Worm (Caenorhabditis elegans): ENCODE measurements around the gene F09B12.7.

DNA sequence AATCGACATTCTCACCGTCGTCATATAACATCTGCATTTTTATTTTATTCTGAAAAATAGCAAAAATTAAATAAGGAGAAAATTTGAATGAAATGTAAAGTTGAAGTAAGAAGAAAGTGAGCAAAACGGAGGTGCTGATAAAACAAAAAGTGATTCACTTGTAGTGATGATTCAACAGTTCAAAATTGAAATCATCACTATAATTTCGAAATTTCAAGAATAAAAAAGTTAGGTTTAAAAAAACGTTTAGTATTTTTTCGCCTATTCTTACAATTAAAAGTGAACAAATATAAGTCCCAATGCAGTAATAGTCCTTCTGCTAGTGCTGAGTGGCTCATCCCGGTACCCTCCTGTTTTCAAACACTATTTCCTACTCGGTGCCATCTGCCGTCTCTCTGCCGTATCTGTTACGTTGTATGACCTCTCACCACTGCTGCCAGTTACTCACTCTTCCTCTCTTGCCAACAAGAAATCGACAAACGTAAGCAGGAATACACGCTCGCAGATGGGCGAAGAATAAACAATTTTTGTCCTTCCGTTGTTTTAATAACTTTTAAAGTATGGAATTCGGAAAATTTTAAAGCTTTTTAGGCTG lies 5.6 kb upstream of the F09B12.7 start, which contains the start of gene dhhc-1:
- TF ChIP-seq klf-2 (GFP tag; conservative IDR thresholded peaks at IDR 0.05) (no peak), ref-1 (GFP tag; conservative IDR thresholded peaks at IDR 0.05) (no peak), cog-1 (tag; optimal IDR thresholded peaks at IDR 0.05) (peak; percentile 3), tab-1 (GFP tag; IDR thresholded peaks at IDR 0.05) (0 out of 2 replicates have a peak, but pooled peaks have one; percentile 45), flt-1 (GFP tag; IDR thresholded peaks at IDR 0.05) (0 out of 2 replicates have a peak, but pooled peaks have one; percentile 12), med-1 (GFP tag; optimal IDR thresholded peaks at IDR 0.05; ENCODE audit: insufficient read depth) (no peak)
